Worm (Caenorhabditis elegans): Measurements from ENCODE around the gene T25C12.3.

Gene T25C12.3

ce11 chrX:11446535-11446934, 53.3 kb downstream of the T25C12.3 start, which contains the start of gene igeg-2:
TSS of gene igeg-2 (minus strand) at chrX:11446635.
- no peak for TF ChIP-seq mls-2 (tag; optimal IDR thresholded peaks at IDR 0.05)
- TF ChIP-seq ham-2 (GFP tag; optimal IDR thresholded peaks at IDR 0.05): no peak
- TF ChIP-seq blmp-1 (tag; optimal IDR thresholded peaks at IDR 0.05): no peak
- no peak for TF ChIP-seq zip-8 (tag; optimal IDR thresholded peaks at IDR 0.05)
- no peak for TF ChIP-seq lsy-2 (tag; optimal IDR thresholded peaks at IDR 0.05)
- no peak for TF ChIP-seq mab-5 (tag; optimal IDR thresholded peaks at IDR 0.05)

Data from whole organism, mixed stage, embryonic.